Fruit fly (Drosophila melanogaster) whole organism, prepupa: Measurements from ENCODE around the gene Myo61F.

Experiments
- Blimp-1 ChIP-seq: fragments of 200-800 bp; sonication (Bioruptor generic); optimal IDR thresholded peaks from 3 replicates; lab custom pipeline; 2017; ENCODE audit warnings: missing biosample characterization, missing genetic modification characterization, mild to moderate bottlenecking, moderate library complexity, missing genetic modification reagents
- CG10631 ChIP-seq: fragments of 200-800 bp; sonication (Bioruptor generic); optimal IDR thresholded peaks from 2 replicates; lab custom pipeline; 2016; ENCODE audit warnings: missing biosample characterization, missing genetic modification characterization
- CG10669 ChIP-seq: fragments of 200-800 bp; sonication (Bioruptor generic); optimal IDR thresholded peaks from 3 replicates; lab custom pipeline; 2018; ENCODE audit warnings: missing biosample characterization, mild to moderate bottlenecking, missing genetic modification characterization, moderate library complexity
- CG11762 ChIP-seq: fragments of 200-800 bp; sonication (Bioruptor generic); optimal IDR thresholded peaks from 3 replicates; lab custom pipeline; 2016; ENCODE audit warnings: missing biosample characterization, missing genetic modification characterization; ENCODE audit not compliant: insufficient read depth
- CG15336 ChIP-seq: fragments of 200-800 bp; sonication (Bioruptor generic); IDR thresholded peaks from 2 replicates; pipeline ENCODE4 v1.3.6; 2022; ENCODE audit warnings: missing biosample characterization, missing genetic modification characterization
- CG1621 ChIP-seq: fragments of 200-800 bp; sonication (Bioruptor generic); optimal IDR thresholded peaks from 3 replicates; lab custom pipeline; 2018; ENCODE audit warnings: missing biosample characterization, mild to moderate bottlenecking, missing genetic modification characterization
- CG16779 ChIP-seq: fragments of 200-800 bp; sonication (Bioruptor generic); optimal IDR thresholded peaks from 3 replicates; lab custom pipeline; 2017; ENCODE audit warnings: missing biosample characterization, mild to moderate bottlenecking, missing genetic modification characterization
- CG3032 ChIP-seq: fragments of 200-800 bp; optimal IDR thresholded peaks from 2 replicates; lab custom pipeline; 2019; ENCODE audit warnings: missing biosample characterization, mild to moderate bottlenecking, missing genetic modification characterization, moderate library complexity
- CG31627 ChIP-seq: fragments of 200-800 bp; sonication (Bioruptor generic); optimal IDR thresholded peaks from 3 replicates; lab custom pipeline; 2016; ENCODE audit warnings: missing biosample characterization, missing genetic modification characterization
- CG32006 ChIP-seq: fragments of 200-800 bp; sonication (Bioruptor generic); optimal IDR thresholded peaks from 3 replicates; lab custom pipeline; 2017; ENCODE audit warnings: missing biosample characterization, mild to moderate bottlenecking, missing genetic modification characterization
- CG4318 ChIP-seq: fragments of 200-800 bp; sonication (Bioruptor generic); optimal IDR thresholded peaks from 3 replicates; lab custom pipeline; 2017; ENCODE audit warnings: missing biosample characterization, mild to moderate bottlenecking, missing genetic modification characterization
- CG6163 ChIP-seq: fragments of 200-800 bp; sonication (Bioruptor generic); IDR thresholded peaks from 3 replicates; pipeline ENCODE4 v1.3.6; 2022; ENCODE audit warnings: missing biosample characterization, missing genetic modification characterization
- CG6854 ChIP-seq: fragments of 200-800 bp; sonication (Bioruptor generic); optimal IDR thresholded peaks from 2 replicates; lab custom pipeline; 2017; ENCODE audit warnings: missing biosample characterization, mild to moderate bottlenecking, missing genetic modification characterization
- CG7368 ChIP-seq: fragments of 200-800 bp; sonication (Bioruptor generic); optimal IDR thresholded peaks from 3 replicates; lab custom pipeline; 2016; ENCODE audit warnings: missing biosample characterization, missing genetic modification characterization
- CG8119 ChIP-seq: fragments of 200-800 bp; sonication (Bioruptor generic); IDR thresholded peaks from 3 replicates; pipeline ENCODE4 v1.3.6; 2022; ENCODE audit warnings: missing biosample characterization, missing genetic modification characterization
- CG8319 ChIP-seq: fragments of 200-800 bp; sonication (Bioruptor generic); optimal IDR thresholded peaks from 3 replicates; lab custom pipeline; 2016; ENCODE audit warnings: missing biosample characterization, missing genetic modification characterization
- CG8632 ChIP-seq: fragments of 200-800 bp; sonication (Bioruptor generic); optimal IDR thresholded peaks from 3 replicates; lab custom pipeline; 2016; ENCODE audit warnings: missing biosample characterization, missing genetic modification characterization
- CG9139 ChIP-seq: fragments of 200-800 bp; sonication (Bioruptor generic); optimal IDR thresholded peaks from 3 replicates; lab custom pipeline; 2017; ENCODE audit warnings: missing biosample characterization, mild to moderate bottlenecking, missing genetic modification characterization
- Eip78C ChIP-seq: fragments of 200-800 bp; sonication (Bioruptor generic); peaks from one replicate; lab custom pipeline; 2016; ENCODE audit warnings: missing biosample characterization, missing genetic modification characterization
- Eip93F ChIP-seq: fragments of 200-800 bp; sonication (Bioruptor generic); optimal IDR thresholded peaks from 2 replicates; lab custom pipeline; 2016; ENCODE audit warnings: missing biosample characterization, mild to moderate bottlenecking, missing genetic modification characterization
- Ets21C ChIP-seq: fragments of 200-800 bp; sonication (Bioruptor generic); optimal IDR thresholded peaks from 3 replicates; lab custom pipeline; 2016; ENCODE audit warnings: missing biosample characterization, missing genetic modification characterization
- Ets96B ChIP-seq: fragments of 200-800 bp; optimal IDR thresholded peaks from 2 replicates; lab custom pipeline; 2019; ENCODE audit warnings: missing biosample characterization, mild to moderate bottlenecking, missing genetic modification characterization, moderate library complexity
- Gug ChIP-seq: fragments of 200-800 bp; sonication (Bioruptor generic); IDR thresholded peaks from 2 replicates; pipeline ENCODE4 v1.3.6; 2022; ENCODE audit warnings: missing biosample characterization, missing genetic modification characterization
- Lpt ChIP-seq: fragments of 200-800 bp; sonication (Bioruptor generic); optimal IDR thresholded peaks from 3 replicates; lab custom pipeline; 2016; ENCODE audit warnings: missing biosample characterization, missing genetic modification characterization
- Met ChIP-seq: fragments of 200-800 bp; sonication (Bioruptor generic); optimal IDR thresholded peaks from 3 replicates; lab custom pipeline; 2016; ENCODE audit warnings: missing biosample characterization, missing genetic modification characterization
- OdsH ChIP-seq: fragments of 200-800 bp; sonication (Bioruptor generic); optimal IDR thresholded peaks from 3 replicates; lab custom pipeline; 2016; ENCODE audit warnings: missing biosample characterization, missing genetic modification characterization
- Smox ChIP-seq: fragments of 200-800 bp; sonication (Bioruptor generic); optimal IDR thresholded peaks from 3 replicates; lab custom pipeline; 2016; ENCODE audit warnings: missing biosample characterization, missing genetic modification characterization
- Sox102F ChIP-seq: fragments of 200-800 bp; sonication (Bioruptor generic); optimal IDR thresholded peaks from 2 replicates; lab custom pipeline; 2016; ENCODE audit warnings: missing biosample characterization, mild to moderate bottlenecking, missing genetic modification characterization
- Sox14 ChIP-seq: fragments of 200-800 bp; sonication (Bioruptor generic); optimal IDR thresholded peaks from 3 replicates; lab custom pipeline; 2016; ENCODE audit warnings: missing biosample characterization, missing genetic modification characterization
- achi ChIP-seq: fragments of 200-800 bp; sonication (Bioruptor generic); optimal IDR thresholded peaks from 3 replicates; lab custom pipeline; 2016; ENCODE audit warnings: missing biosample characterization, missing genetic modification characterization
- cyc ChIP-seq: fragments of 200-800 bp; sonication (Bioruptor generic); optimal IDR thresholded peaks from 3 replicates; lab custom pipeline; 2016; ENCODE audit warnings: missing biosample characterization, missing genetic modification characterization
- dac ChIP-seq: fragments of 200-800 bp; sonication (Bioruptor generic); optimal IDR thresholded peaks from 2 replicates; lab custom pipeline; 2017; ENCODE audit warnings: missing biosample characterization, mild to moderate bottlenecking, missing genetic modification characterization
- dsx ChIP-seq: fragments of 200-800 bp; optimal IDR thresholded peaks from 3 replicates; lab custom pipeline; 2019; ENCODE audit warnings: missing biosample characterization, mild to moderate bottlenecking, missing genetic modification characterization, moderate library complexity; ENCODE audit not compliant: poor library complexity, severe bottlenecking
- esn ChIP-seq: fragments of 200-800 bp; sonication (Bioruptor generic); optimal IDR thresholded peaks from 2 replicates; lab custom pipeline; 2016; ENCODE audit warnings: missing biosample characterization, mild to moderate bottlenecking, missing genetic modification characterization, moderate library complexity
- fd59A ChIP-seq: fragments of 200-800 bp; sonication (Bioruptor generic); optimal IDR thresholded peaks from 2 replicates; lab custom pipeline; 2017; ENCODE audit warnings: missing biosample characterization, mild to moderate bottlenecking, missing genetic modification characterization, missing genetic modification reagents
- fd85E ChIP-seq: fragments of 200-800 bp; sonication (Bioruptor generic); optimal IDR thresholded peaks from 3 replicates; lab custom pipeline; 2016; ENCODE audit warnings: missing biosample characterization, missing genetic modification characterization
- fkh ChIP-seq: fragments of 200-800 bp; sonication (Bioruptor generic); optimal IDR thresholded peaks from 3 replicates; lab custom pipeline; 2017; ENCODE audit warnings: missing biosample characterization, mild to moderate bottlenecking, missing genetic modification characterization, moderate library complexity
- lz ChIP-seq: fragments of 200-800 bp; sonication (Bioruptor generic); optimal IDR thresholded peaks from 3 replicates; lab custom pipeline; 2016; ENCODE audit warnings: missing biosample characterization, missing genetic modification characterization
- net ChIP-seq: fragments of 200-800 bp; sonication (Bioruptor generic); optimal IDR thresholded peaks from 3 replicates; lab custom pipeline; 2016; ENCODE audit warnings: missing biosample characterization, missing genetic modification characterization
- pdm3 ChIP-seq: fragments of 200-800 bp; sonication (Bioruptor generic); optimal IDR thresholded peaks from 3 replicates; lab custom pipeline; 2016; ENCODE audit warnings: missing biosample characterization, missing genetic modification characterization
- salr ChIP-seq, 2 experiments: fragments of 200-800 bp; sonication (Bioruptor generic); optimal IDR thresholded peaks; 3 replicates each; lab custom pipeline; 2016 to 2018; ENCODE audit warnings: missing biosample characterization in 2 of 2, missing genetic modification characterization in 2 of 2, mild to moderate bottlenecking in 1 of 2
- spab ChIP-seq: fragments of 200-800 bp; sonication (Bioruptor generic); optimal IDR thresholded peaks from 2 replicates; lab custom pipeline; 2017; ENCODE audit warnings: missing biosample characterization, mild to moderate bottlenecking, missing genetic modification characterization, missing genetic modification reagents
- ss ChIP-seq, 2 experiments: fragments of 200-800 bp; sonication (Bioruptor generic); optimal IDR thresholded peaks; 2 replicates in 1 of 2; 3 replicates in 1 of 2; lab custom pipeline; 2017 to 2018; ENCODE audit warnings: mild to moderate bottlenecking in 2 of 2, missing biosample characterization in 2 of 2, missing genetic modification characterization in 2 of 2, moderate library complexity in 1 of 2
- topi ChIP-seq: fragments of 200-800 bp; sonication (Bioruptor generic); optimal IDR thresholded peaks from 3 replicates; lab custom pipeline; 2016; ENCODE audit warnings: missing biosample characterization, missing genetic modification characterization
- vri ChIP-seq: fragments of 200-800 bp; sonication (Bioruptor generic); optimal IDR thresholded peaks from 3 replicates; lab custom pipeline; 2016; ENCODE audit warnings: missing biosample characterization, mild to moderate bottlenecking, missing genetic modification characterization

Myo61F gene

DNA sequence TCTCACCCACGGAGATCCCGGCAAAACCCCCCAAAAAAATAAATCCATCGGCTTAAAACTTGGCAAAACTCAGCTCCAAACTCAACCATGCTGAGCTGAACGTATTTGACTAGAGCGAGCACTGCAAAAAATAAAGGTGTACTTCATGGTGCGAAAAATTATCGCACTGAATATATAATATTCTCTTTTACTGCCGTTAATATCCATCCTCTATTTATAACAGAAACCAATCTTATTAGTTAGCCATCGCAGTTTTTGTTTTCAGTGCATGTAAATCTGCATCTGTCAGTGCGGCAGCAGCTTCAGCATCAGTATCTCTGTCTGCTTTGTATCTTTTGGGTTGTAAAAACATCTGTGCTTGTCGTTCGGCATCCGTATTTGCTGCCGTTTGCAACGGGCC lies 52.7 kb downstream of the Myo61F start (continued):
- peak; percentile 82 for TF ChIP-seq CG15336 (GFP tag; lab: Robert Waterston, UW)
- TF ChIP-seq Smox (GFP tag; lab: Kevin White, UChicago), result peak; percentile 17
- TF ChIP-seq CG10631, result peak; percentile 39
- TF ChIP-seq net (GFP tag; lab: Kevin White, UChicago), result peak; percentile 53
- TF ChIP-seq vri (GFP tag; lab: Kevin White, UChicago), result no peak
- TF ChIP-seq topi (GFP tag; lab: Kevin White, UChicago), result no peak
- no peak for TF ChIP-seq spab (GFP tag; lab: Kevin White, UChicago)
- peak; percentile 13 for TF ChIP-seq Sox102F (GFP tag; lab: Kevin White, UChicago)
- TF ChIP-seq Sox14 (GFP tag; lab: Kevin White, UChicago), result peak; percentile 34
- TF ChIP-seq CG11762, result no peak
- no peak for TF ChIP-seq ss (GFP tag; optimal IDR thresholded peaks at IDR 0.05; lab: Kevin White, UChicago)
- TF ChIP-seq CG8119 (GFP tag; lab: Robert Waterston, UW), result peak; percentile 78
- peak; percentile 36 for TF ChIP-seq CG31627 (GFP tag; lab: Kevin White, UChicago)
- TF ChIP-seq dac (GFP tag; lab: Kevin White, UChicago), result peak; percentile 18
- TF ChIP-seq Gug (GFP tag; lab: Robert Waterston, UW), result no peak
- TF ChIP-seq CG8632 (GFP tag; lab: Kevin White, UChicago), result peak; percentile 0
- TF ChIP-seq Lpt (GFP tag; lab: Kevin White, UChicago), result peak; percentile 19
- TF ChIP-seq CG6163 (GFP tag; lab: Robert Waterston, UW), result peak; percentile 68; the same call in 2 of the 3 replicates
- no peak for TF ChIP-seq Eip93F (GFP tag; lab: Kevin White, UChicago)
- TF ChIP-seq OdsH (GFP tag; lab: Kevin White, UChicago), result peak; percentile 66

DNA sequence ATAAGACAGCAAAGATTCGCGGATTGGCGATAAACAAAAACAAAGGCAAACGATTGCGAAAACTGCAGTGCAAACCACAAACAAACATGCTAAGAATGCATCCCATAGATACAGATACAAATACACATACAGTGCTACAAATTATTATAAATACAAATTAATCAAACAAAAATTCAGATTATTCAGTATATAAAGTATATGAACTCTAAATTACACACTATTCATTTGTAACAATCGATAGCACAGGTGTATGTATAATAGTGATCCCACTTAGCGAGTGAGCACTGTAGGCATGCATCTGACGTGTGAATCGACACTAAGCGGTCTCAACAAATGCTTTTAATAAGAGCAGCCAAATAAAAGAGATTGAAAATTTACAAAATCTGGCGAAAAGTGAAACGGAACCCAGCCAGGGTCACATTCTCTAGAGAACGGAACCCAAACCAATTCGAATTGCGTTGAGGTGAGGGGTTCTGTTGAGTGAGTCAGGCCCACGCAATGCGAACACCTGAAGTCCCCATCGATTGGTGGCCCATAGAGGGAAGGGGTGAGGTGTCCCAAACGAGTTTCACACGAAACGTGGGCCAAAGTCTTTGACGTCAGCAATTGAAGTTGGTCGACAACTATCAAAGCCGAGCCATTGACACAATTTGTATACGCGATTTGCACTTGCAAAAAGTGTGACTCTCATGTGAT lies 56.3 kb downstream of the Myo61F start:
- TF ChIP-seq topi (GFP tag; lab: Kevin White, UChicago) (peak; percentile 37), CG3032 (tag; lab: Kevin White, UChicago) (peak; percentile 28), CG15336 (GFP tag; lab: Robert Waterston, UW) (peak; percentile 80), Eip78C (GFP tag; lab: Kevin White, UChicago) (peak; percentile 90), CG7368 (no peak), Sox14 (GFP tag; lab: Kevin White, UChicago) (peak; percentile 73), fd85E (GFP tag; lab: Kevin White, UChicago) (no peak), esn (GFP tag; lab: Kevin White, UChicago) (peak; percentile 73), Ets21C (GFP tag; lab: Kevin White, UChicago) (peak; percentile 25), CG1621 (peak; percentile 10), ss (GFP tag; optimal IDR thresholded peaks at IDR 0.05; lab: Kevin White, UChicago) (no peak), Blimp-1 (no peak), salr (GFP tag; optimal IDR thresholded peaks at IDR 0.05; lab: Kevin White, UChicago) (peak in 1 of 2 experiments; percentile 57), CG6854 (no peak), spab (GFP tag; lab: Kevin White, UChicago) (no peak), fkh (no peak), Smox (GFP tag; lab: Kevin White, UChicago) (peak; percentile 73), achi (GFP tag; lab: Kevin White, UChicago) (peak; percentile 48), dac (GFP tag; lab: Kevin White, UChicago) (peak; percentile 52), dsx (GFP tag; lab: Kevin White, UChicago) (no peak), cyc (GFP tag; lab: Kevin White, UChicago) (no peak), pdm3 (GFP tag; lab: Kevin White, UChicago) (peak; percentile 74), vri (GFP tag; lab: Kevin White, UChicago) (no peak), CG8632 (GFP tag; lab: Kevin White, UChicago) (peak; percentile 68), fd59A (GFP tag; lab: Kevin White, UChicago) (peak; percentile 12), CG11762 (no peak), CG32006 (GFP tag; lab: Kevin White, UChicago) (peak; percentile 79), lz (GFP tag; lab: Kevin White, UChicago) (peak; percentile 67), CG31627 (GFP tag; lab: Kevin White, UChicago) (peak; percentile 74), CG4318 (peak; percentile 42), Eip93F (GFP tag; lab: Kevin White, UChicago) (no peak), CG9139 (GFP tag; lab: Kevin White, UChicago) (no peak), CG10669 (GFP tag; lab: Kevin White, UChicago) (no peak), CG10631 (peak; percentile 55), OdsH (GFP tag; lab: Kevin White, UChicago) (peak; percentile 73), Ets96B (tag; lab: Kevin White, UChicago) (peak; percentile 10), CG8319 (GFP tag; lab: Kevin White, UChicago) (no peak), CG16779 (no peak), Met (GFP tag; lab: Kevin White, UChicago) (peak; percentile 76), CG6163 (GFP tag; lab: Robert Waterston, UW) (peak; percentile 82)
